Worm (Caenorhabditis elegans) whole organism, L1 larva: ENCODE data around the gene srbc-79.

ENCODE experiments used
- F16B12.6 ChIP-seq: fragments of 150-350 bp; optimal IDR thresholded peaks from 2 replicates; lab custom pipeline; 2014; ENCODE audit warnings: missing biosample characterization, missing genetic modification characterization
- aha-1 ChIP-seq: fragments of 150-350 bp; optimal IDR thresholded peaks from 2 replicates; lab custom pipeline; 2014; ENCODE audit warnings: missing biosample characterization, missing genetic modification characterization
- alr-1 ChIP-seq: fragments of 200-800 bp; sonication (Bioruptor generic); optimal IDR thresholded peaks from 2 replicates; lab custom pipeline; 2018; ENCODE audit warnings: borderline replicate concordance, mild to moderate bottlenecking, missing genetic modification characterization, missing compliant biosample characterization
- aly-2 ChIP-seq: fragments of 150-350 bp; optimal IDR thresholded peaks from 2 replicates; lab custom pipeline; 2014; ENCODE audit warnings: missing biosample characterization, missing genetic modification characterization
- ama-1 ChIP-seq: fragments of 150-350 bp; optimal IDR thresholded peaks from 2 replicates; lab custom pipeline; 2014
- blmp-1 ChIP-seq: fragments of 150-350 bp; optimal IDR thresholded peaks from 2 replicates; lab custom pipeline; 2014; ENCODE audit warnings: missing biosample characterization, missing genetic modification characterization
- ceh-8 ChIP-seq: fragments of 200-800 bp; sonication (Bioruptor generic); optimal IDR thresholded peaks from 2 replicates; lab custom pipeline; 2018; ENCODE audit warnings: mild to moderate bottlenecking, missing genetic modification characterization, moderate library complexity, missing compliant biosample characterization
- ceh-82 ChIP-seq, 3 experiments: fragments of 150-350 bp in 1 of 3; sonication (generic microtip) in 2 of 3; optimal IDR thresholded peaks; 2 replicates each; lab custom pipeline; 2014 to 2017; ENCODE audit warnings: missing biosample characterization in 3 of 3, missing genetic modification characterization in 3 of 3
- ceh-88 ChIP-seq: fragments of 200-800 bp; sonication (Bioruptor generic); IDR thresholded peaks from 2 replicates; pipeline ENCODE4 v1.3.6; 2022; ENCODE audit warnings: missing genetic modification characterization, missing compliant biosample characterization
- ceh-90 ChIP-seq: sonication (generic microtip); optimal IDR thresholded peaks from 2 replicates; lab custom pipeline; 2016; ENCODE audit warnings: missing genetic modification characterization, missing compliant biosample characterization
- dpl-1 ChIP-seq, 3 experiments: fragments of 150-350 bp in 2 of 3; sonication (generic microtip) in 1 of 3; optimal IDR thresholded peaks; 2 replicates each; lab custom pipeline; 2014 to 2017; ENCODE audit warnings: missing biosample characterization in 3 of 3, missing genetic modification characterization in 3 of 3, missing genetic modification reagents in 3 of 3
- dsc-1 ChIP-seq: sonication (generic microtip); optimal IDR thresholded peaks from 2 replicates; lab custom pipeline; 2016; ENCODE audit warnings: mild to moderate bottlenecking, missing genetic modification characterization, missing compliant biosample characterization
- efl-1 ChIP-seq, 4 experiments: fragments of 150-350 bp; optimal IDR thresholded peaks in 3 of 4; peaks in 1 of 4; 1 replicate in 1 of 4; 2 replicates in 3 of 4; lab custom pipeline; 2014; ENCODE audit warnings: missing biosample characterization in 2 of 4, missing genetic modification characterization in 2 of 4, missing genetic modification reagents in 2 of 4
- elt-2 ChIP-seq: sonication (generic microtip); optimal IDR thresholded peaks from 2 replicates; lab custom pipeline; 2016; ENCODE audit warnings: missing genetic modification characterization, mild to moderate bottlenecking, inconsistent platforms, missing compliant biosample characterization, missing genetic modification reagents
- elt-3 ChIP-seq, 6 experiments: fragments of 150-350 bp in 1 of 6; sonication (generic microtip); optimal IDR thresholded peaks; 2 replicates each; lab custom pipeline; 2017 to 2018; ENCODE audit warnings: missing biosample characterization in 6 of 6, missing genetic modification characterization in 6 of 6, inconsistent platforms in 1 of 6
- fkh-4 ChIP-seq: sonication (generic microtip); optimal IDR thresholded peaks from 2 replicates; lab custom pipeline; 2016; ENCODE audit warnings: missing compliant biosample characterization, missing genetic modification characterization, borderline replicate concordance
- fos-1 ChIP-seq: fragments of 150-350 bp; optimal IDR thresholded peaks from 2 replicates; lab custom pipeline; 2014; ENCODE audit warnings: missing biosample characterization, missing genetic modification characterization
- grh-1 ChIP-seq: fragments of 200-800 bp; sonication (Bioruptor generic); IDR thresholded peaks from 2 replicates; pipeline ENCODE4 v1.3.6; 2022; ENCODE audit warnings: missing genetic modification reagents, missing genetic modification characterization, missing compliant biosample characterization
- hlh-17 ChIP-seq: fragments of 200-800 bp; sonication (Bioruptor generic); optimal IDR thresholded peaks from 2 replicates; lab custom pipeline; 2018; ENCODE audit warnings: missing genetic modification characterization, mild to moderate bottlenecking, missing compliant biosample characterization, moderate library complexity, borderline replicate concordance
- irx-1 ChIP-seq: sonication (generic microtip); optimal IDR thresholded peaks from 2 replicates; lab custom pipeline; 2016; ENCODE audit warnings: missing genetic modification characterization, missing compliant biosample characterization
- isw-1 ChIP-seq: fragments of 200-800 bp; sonication (Bioruptor generic); IDR thresholded peaks from 2 replicates; pipeline ENCODE4 v1.3.6; 2022; ENCODE audit warnings: missing genetic modification characterization, missing compliant biosample characterization
- jun-1 ChIP-seq: fragments of 150-350 bp; optimal IDR thresholded peaks from 2 replicates; lab custom pipeline; 2014; ENCODE audit warnings: missing biosample characterization, missing genetic modification reagents, missing genetic modification characterization
- lin-14 ChIP-seq: fragments of 200-800 bp; sonication (Bioruptor generic); optimal IDR thresholded peaks from 2 replicates; lab custom pipeline; 2018; ENCODE audit warnings: mild to moderate bottlenecking, missing genetic modification characterization, moderate library complexity, missing compliant biosample characterization
- lin-35 ChIP-seq, 2 experiments: fragments of 150-350 bp; optimal IDR thresholded peaks; 2 replicates each; lab custom pipeline; 2014; ENCODE audit warnings: missing biosample characterization in 2 of 2, missing genetic modification characterization in 2 of 2, missing genetic modification reagents in 2 of 2
- lin-39 ChIP-seq: fragments of 150-350 bp; optimal IDR thresholded peaks from 2 replicates; lab custom pipeline; 2014; ENCODE audit warnings: missing biosample characterization, missing genetic modification reagents, missing genetic modification characterization
- mab-9 ChIP-seq: fragments of 200-800 bp; sonication (Bioruptor generic); IDR thresholded peaks from 2 replicates; pipeline ENCODE4 v1.3.6; 2022; ENCODE audit warnings: missing genetic modification reagents, missing genetic modification characterization, missing compliant biosample characterization
- mdl-1 ChIP-seq, 2 experiments: fragments of 150-350 bp; optimal IDR thresholded peaks; 2 replicates each; lab custom pipeline; 2014 to 2017; ENCODE audit warnings: missing biosample characterization in 2 of 2, missing genetic modification characterization in 2 of 2, inconsistent platforms in 1 of 2
- nhr-11 ChIP-seq: fragments of 150-350 bp; optimal IDR thresholded peaks from 2 replicates; lab custom pipeline; 2014; ENCODE audit warnings: missing biosample characterization, missing genetic modification characterization
- nhr-19 ChIP-seq: fragments of 200-800 bp; sonication (Bioruptor generic); conservative IDR thresholded peaks from 2 replicates; pipeline ENCODE4 v1.3.6; 2022; ENCODE audit warnings: missing genetic modification characterization, missing compliant biosample characterization
- nhr-20 ChIP-seq: sonication (generic microtip); optimal IDR thresholded peaks from 2 replicates; lab custom pipeline; 2016; ENCODE audit warnings: mild to moderate bottlenecking, missing genetic modification characterization, missing compliant biosample characterization
- nhr-237 ChIP-seq: fragments of 150-350 bp; optimal IDR thresholded peaks from 2 replicates; lab custom pipeline; 2014; ENCODE audit warnings: missing biosample characterization, missing genetic modification characterization
- nhr-71 ChIP-seq: sonication (generic microtip); optimal IDR thresholded peaks from 2 replicates; lab custom pipeline; 2016; ENCODE audit warnings: mild to moderate bottlenecking, missing genetic modification characterization, moderate library complexity, missing compliant biosample characterization
- nhr-84 ChIP-seq: sonication (generic microtip); optimal IDR thresholded peaks from 2 replicates; lab custom pipeline; 2017; ENCODE audit warnings: missing biosample characterization, missing genetic modification characterization
- nhr-85 ChIP-seq: sonication (generic microtip); peaks from one replicate; lab custom pipeline; 2016; ENCODE audit warnings: missing genetic modification characterization, inconsistent platforms, missing compliant biosample characterization
- snpc-4 ChIP-seq: fragments of 150-350 bp; optimal IDR thresholded peaks from 2 replicates; lab custom pipeline; 2014; ENCODE audit warnings: missing biosample characterization, missing genetic modification characterization
- snu-23 ChIP-seq: sonication (generic microtip); optimal IDR thresholded peaks from 2 replicates; lab custom pipeline; 2016; ENCODE audit warnings: missing genetic modification characterization, missing compliant biosample characterization
- sox-4 ChIP-seq: sonication (generic microtip); optimal IDR thresholded peaks from 2 replicates; lab custom pipeline; 2016; ENCODE audit warnings: missing genetic modification characterization, missing compliant biosample characterization
- tbx-2 ChIP-seq: sonication (generic microtip); optimal IDR thresholded peaks from 2 replicates; lab custom pipeline; 2016; ENCODE audit warnings: missing genetic modification characterization, missing compliant biosample characterization
- tlp-1 ChIP-seq: fragments of 150-350 bp; optimal IDR thresholded peaks from 2 replicates; lab custom pipeline; 2014; ENCODE audit warnings: missing biosample characterization, missing genetic modification characterization
- unc-130 ChIP-seq: fragments of 150-350 bp; optimal IDR thresholded peaks from 2 replicates; lab custom pipeline; 2017; ENCODE audit warnings: missing biosample characterization, missing genetic modification characterization, inconsistent platforms
- unc-62 ChIP-seq: fragments of 150-350 bp; optimal IDR thresholded peaks from 2 replicates; lab custom pipeline; 2014; ENCODE audit warnings: missing biosample characterization, missing genetic modification reagents, missing genetic modification characterization
- unc-98 ChIP-seq: fragments of 200-800 bp; sonication (Bioruptor generic); IDR thresholded peaks from 2 replicates; pipeline ENCODE4 v1.3.6; 2022; ENCODE audit warnings: missing genetic modification characterization, missing compliant biosample characterization
- xbp-1 ChIP-seq: sonication (generic microtip); optimal IDR thresholded peaks from 2 replicates; lab custom pipeline; 2016; ENCODE audit warnings: missing genetic modification characterization, missing compliant biosample characterization
- zip-4 ChIP-seq: fragments of 200-800 bp; sonication (Bioruptor generic); optimal IDR thresholded peaks from 2 replicates; lab custom pipeline; 2018; ENCODE audit warnings: mild to moderate bottlenecking, missing genetic modification characterization, moderate library complexity, missing compliant biosample characterization
- ztf-11 ChIP-seq, 2 experiments: sonication (generic microtip); optimal IDR thresholded peaks; 2 replicates each; lab custom pipeline; 2016 to 2017; ENCODE audit warnings: missing genetic modification characterization in 2 of 2, missing biosample characterization in 1 of 2, missing compliant biosample characterization in 1 of 2
- ztf-4 ChIP-seq: fragments of 150-350 bp; optimal IDR thresholded peaks from 2 replicates; lab custom pipeline; 2014; ENCODE audit warnings: missing biosample characterization, missing genetic modification characterization

The srbc-79 gene

ce11 chrV:20498980-20499379 lies 6.7 kb upstream of the srbc-79 start, which contains the start of gene dct-16:
Gene dct-16 (minus strand): TSS chrV:20499057.
- TF ChIP-seq elt-2 (tag; lab: Kevin White, UChicago): peak; percentile 72
- peak in 1 of 2 experiments; percentile 12 for TF ChIP-seq mdl-1 (tag; optimal IDR thresholded peaks at IDR 0.05; lab: Kevin White, UChicago)
- no peak for TF ChIP-seq hlh-17 (GFP tag; lab: Kevin White, UChicago)
- TF ChIP-seq nhr-85 (tag; lab: Kevin White, UChicago): no peak
- TF ChIP-seq snpc-4: no peak
- TF ChIP-seq lin-35 (GFP tag; optimal IDR thresholded peaks at IDR 0.05; lab: Kevin White, UChicago): peak in 1 of 2 experiments; percentile 15
- no peak for TF ChIP-seq nhr-84 (tag; lab: Kevin White, UChicago)
- peak; percentile 18 for TF ChIP-seq nhr-71 (tag; lab: Kevin White, UChicago)
- peak; percentile 15 for TF ChIP-seq lin-14 (GFP tag; lab: Kevin White, UChicago)

ce11 chrV:20497537-20497936 lies 5.3 kb upstream of the srbc-79 start:
- TF ChIP-seq unc-62: no peak
- no peak for TF ChIP-seq nhr-237 (tag; lab: Kevin White, UChicago)
- no peak for TF ChIP-seq blmp-1 (tag; lab: Kevin White, UChicago)
- TF ChIP-seq grh-1 (GFP tag; lab: Robert Waterston, UW): no peak
- TF ChIP-seq elt-2 (tag; lab: Kevin White, UChicago): peak; percentile 38
- TF ChIP-seq dsc-1: no peak
- no peak for TF ChIP-seq sox-4 (tag; lab: Kevin White, UChicago)
- no peak for TF ChIP-seq efl-1 (optimal IDR thresholded peaks at IDR 0.05; lab: Kevin White, UChicago)
- peak in 1 of 2 experiments; percentile 25 for TF ChIP-seq efl-1 (GFP tag; optimal IDR thresholded peaks at IDR 0.05 in 1 of 2; lab: Kevin White, UChicago)
- no peak for TF ChIP-seq dpl-1 (GFP tag; optimal IDR thresholded peaks at IDR 0.05; lab: Kevin White, UChicago)
- TF ChIP-seq snu-23: no peak

- TF ChIP-seq ceh-90 (tag; lab: Kevin White, UChicago) (no peak), fos-1 (tag; lab: Kevin White, UChicago) (no peak), ceh-8 (no peak), tbx-2 (tag; lab: Kevin White, UChicago) (peak; percentile 27), unc-98 (GFP tag; lab: Robert Waterston, UW) (no peak), irx-1 (tag; lab: Kevin White, UChicago) (peak; percentile 62), elt-3 (tag; optimal IDR thresholded peaks at IDR 0.05; lab: Kevin White, UChicago) (peak in 1 of 6 experiments; percentile 18), nhr-84 (tag; lab: Kevin White, UChicago) (no peak), nhr-11 (tag; lab: Kevin White, UChicago) (no peak), ama-1 (lab: Kevin White, UChicago) (no peak), ceh-88 (GFP tag; lab: Robert Waterston, UW) (no peak), jun-1 (no peak), nhr-71 (tag; lab: Kevin White, UChicago) (peak; percentile 68), alr-1 (tag; lab: Kevin White, UChicago) (no peak), F16B12.6 (peak; percentile 90), lin-39 (tag; lab: Kevin White, UChicago) (peak; percentile 31), isw-1 (GFP tag; lab: Robert Waterston, UW) (peak; percentile 72), nhr-19 (peak; percentile 32; the same call in 1 of the 2 replicates), zip-4 (GFP tag; lab: Kevin White, UChicago) (no peak), ztf-4 (tag; lab: Kevin White, UChicago) (no peak), nhr-20 (peak; percentile 56), mab-9 (GFP tag; lab: Robert Waterston, UW) (no peak), lin-14 (GFP tag; lab: Kevin White, UChicago) (no peak), aly-2 (tag; lab: Kevin White, UChicago) (no peak), aha-1 (tag; lab: Kevin White, UChicago) (no peak), fkh-4 (no peak), ztf-11 (tag; optimal IDR thresholded peaks at IDR 0.05; lab: Kevin White, UChicago) (no peak), tlp-1 (tag; lab: Kevin White, UChicago) (no peak), ceh-82 (tag; optimal IDR thresholded peaks at IDR 0.05; lab: Kevin White, UChicago) (peak in 2 of 3 experiments; percentile 1 to 28), xbp-1 (tag; lab: Kevin White, UChicago) (peak; percentile 82), unc-130 (tag; lab: Kevin White, UChicago) (no peak)
Observed at ce11 chrV:20493271-20494231, 1.3 kb upstream of the srbc-79 start, which contains the start of gene B0250.5. Gene B0250.5 (plus strand): TSS chrV:20493924.
